Fruit fly (Drosophila melanogaster) whole organism, embryonic: Measurements from ENCODE around the gene CG8560.

Experiments used
- Aef1 ChIP-seq: fragments of 200-800 bp; sonication (Bioruptor generic); IDR thresholded peaks from 3 replicates; pipeline ENCODE4 v1.3.6; 2022; ENCODE audit warnings: missing biosample characterization, missing genetic modification characterization
- CG12299 ChIP-seq: fragments of 200-800 bp; sonication (Bioruptor generic); optimal IDR thresholded peaks from 2 replicates; lab custom pipeline; 2018; ENCODE audit warnings: missing biosample characterization, mild to moderate bottlenecking, missing genetic modification characterization
- CG1233 ChIP-seq: fragments of 200-800 bp; sonication (Bioruptor generic); optimal IDR thresholded peaks from 4 replicates; lab custom pipeline; 2018; ENCODE audit warnings: missing biosample characterization, mild to moderate bottlenecking, missing genetic modification characterization
- CG12744 ChIP-seq: fragments of 200-800 bp; sonication (Bioruptor generic); optimal IDR thresholded peaks from 2 replicates; lab custom pipeline; 2016; ENCODE audit warnings: missing biosample characterization, missing genetic modification characterization
- CG13123 ChIP-seq: fragments of 200-800 bp; sonication (Bioruptor generic); optimal IDR thresholded peaks from 2 replicates; lab custom pipeline; 2016; ENCODE audit warnings: missing biosample characterization, missing genetic modification characterization
- CG1792 ChIP-seq: fragments of 200-800 bp; sonication (Bioruptor generic); optimal IDR thresholded peaks from 2 replicates; lab custom pipeline; 2016; ENCODE audit warnings: missing biosample characterization, missing genetic modification characterization
- CG18262 ChIP-seq: fragments of 200-800 bp; optimal IDR thresholded peaks from 3 replicates; lab custom pipeline; 2019; ENCODE audit warnings: missing biosample characterization, mild to moderate bottlenecking, missing genetic modification characterization, moderate library complexity
- CG18599 ChIP-seq: fragments of 200-800 bp; sonication (Bioruptor generic); optimal IDR thresholded peaks from 3 replicates; lab custom pipeline; 2017; ENCODE audit warnings: missing biosample characterization, missing genetic modification characterization, mild to moderate bottlenecking, moderate library complexity, missing genetic modification reagents
- CG18619 ChIP-seq: fragments of 200-800 bp; sonication (Bioruptor generic); optimal IDR thresholded peaks from 3 replicates; lab custom pipeline; 2017; ENCODE audit warnings: missing biosample characterization, mild to moderate bottlenecking, missing genetic modification characterization
- CG2875 ChIP-seq: fragments of 200-800 bp; sonication (Bioruptor generic); optimal IDR thresholded peaks from 2 replicates; lab custom pipeline; 2017; ENCODE audit warnings: missing biosample characterization, mild to moderate bottlenecking, missing genetic modification characterization, missing genetic modification reagents
- CG30403 ChIP-seq: fragments of 200-800 bp; sonication (Bioruptor generic); optimal IDR thresholded peaks from 3 replicates; lab custom pipeline; 2016; ENCODE audit warnings: missing biosample characterization, missing genetic modification characterization
- CG34224 ChIP-seq: fragments of 200-800 bp; sonication (Bioruptor generic); IDR thresholded peaks from 3 replicates; pipeline ENCODE4 v1.3.6; 2022; ENCODE audit warnings: missing biosample characterization, missing genetic modification characterization; ENCODE audit not compliant: partially characterized antibody
- CG34376 ChIP-seq: fragments of 200-800 bp; sonication (Bioruptor generic); optimal IDR thresholded peaks from 2 replicates; lab custom pipeline; 2018; ENCODE audit warnings: missing biosample characterization, mild to moderate bottlenecking, missing genetic modification characterization
- CG4854 ChIP-seq: fragments of 200-800 bp; sonication (Bioruptor generic); optimal IDR thresholded peaks from 2 replicates; lab custom pipeline; 2016; ENCODE audit warnings: missing biosample characterization, missing genetic modification characterization, inconsistent platforms
- CG5953 ChIP-seq: fragments of 200-800 bp; sonication (Bioruptor generic); IDR thresholded peaks from 2 replicates; pipeline ENCODE4 v1.3.6; 2022; ENCODE audit warnings: missing biosample characterization, missing genetic modification characterization
- CG7786 ChIP-seq: fragments of 200-800 bp; sonication (Bioruptor generic); optimal IDR thresholded peaks from 2 replicates; lab custom pipeline; 2016; ENCODE audit warnings: missing biosample characterization, missing genetic modification characterization
- CG8478 ChIP-seq: fragments of >200 bp; optimal IDR thresholded peaks from 2 replicates; lab custom pipeline; 2018
- CkIIα-i1 ChIP-seq: fragments of 200-800 bp; sonication (Bioruptor generic); IDR thresholded peaks from 2 replicates; pipeline ENCODE4 v1.3.6; 2022; ENCODE audit warnings: missing biosample characterization, missing genetic modification characterization
- D19B ChIP-seq: fragments of 200-800 bp; sonication (Bioruptor generic); optimal IDR thresholded peaks from 2 replicates; lab custom pipeline; 2017; ENCODE audit warnings: missing biosample characterization, mild to moderate bottlenecking, missing genetic modification characterization
- Hsf ChIP-seq: fragments of 200-800 bp; sonication (Bioruptor generic); optimal IDR thresholded peaks from 3 replicates; lab custom pipeline; 2016; ENCODE audit warnings: missing biosample characterization, missing genetic modification characterization
- Lhr ChIP-seq: fragments of 200-800 bp; sonication (Bioruptor generic); optimal IDR thresholded peaks from 3 replicates; lab custom pipeline; 2017; ENCODE audit warnings: mild to moderate bottlenecking, missing biosample characterization, missing genetic modification reagents, missing genetic modification characterization
- Lpt ChIP-seq: fragments of >200 bp; optimal IDR thresholded peaks from 2 replicates; lab custom pipeline; 2018; ENCODE audit warnings: missing biosample characterization, missing genetic modification characterization
- Med ChIP-seq: fragments of 200-800 bp; sonication (Bioruptor generic); peaks from one replicate; lab custom pipeline; 2016; ENCODE audit warnings: missing biosample characterization, missing genetic modification characterization, mild to moderate bottlenecking, inconsistent platforms, moderate library complexity
- Myb ChIP-seq: fragments of 200-800 bp; sonication (Bioruptor generic); optimal IDR thresholded peaks from 2 replicates; lab custom pipeline; 2016; ENCODE audit warnings: missing biosample characterization, missing genetic modification characterization
- NFAT ChIP-seq: fragments of 200-800 bp; sonication (Bioruptor generic); IDR thresholded peaks from 2 replicates; pipeline ENCODE4 v1.3.6; 2022; ENCODE audit warnings: missing biosample characterization, missing genetic modification characterization
- Nf-YA ChIP-seq: fragments of 200-800 bp; sonication (Bioruptor generic); IDR thresholded peaks from 2 replicates; pipeline ENCODE4 v1.3.6; 2022; ENCODE audit warnings: missing biosample characterization, missing genetic modification characterization
- Oaz ChIP-seq: fragments of 200-800 bp; sonication (Bioruptor generic); IDR thresholded peaks from 2 replicates; pipeline ENCODE4 v1.3.6; 2022; ENCODE audit warnings: missing biosample characterization, missing genetic modification characterization
- Ptx1 ChIP-seq: fragments of 200-800 bp; sonication (Bioruptor generic); IDR thresholded peaks from 2 replicates; pipeline ENCODE4 v1.3.6; 2022; ENCODE audit warnings: missing biosample characterization, missing genetic modification characterization
- Spps ChIP-seq: fragments of 200-800 bp; sonication (Bioruptor generic); optimal IDR thresholded peaks from 2 replicates; lab custom pipeline; 2018; ENCODE audit warnings: missing biosample characterization, mild to moderate bottlenecking, missing genetic modification characterization
- Ssrp ChIP-seq: fragments of 200-800 bp; sonication (Bioruptor generic); optimal IDR thresholded peaks from 2 replicates; lab custom pipeline; 2018; ENCODE audit warnings: missing biosample characterization, mild to moderate bottlenecking, missing genetic modification characterization, moderate library complexity
- Vsx1 ChIP-seq: fragments of 200-800 bp; sonication (Bioruptor generic); optimal IDR thresholded peaks from 2 replicates; lab custom pipeline; 2017; ENCODE audit warnings: missing biosample characterization, mild to moderate bottlenecking, missing genetic modification characterization, missing genetic modification reagents
- ara ChIP-seq: fragments of 200-800 bp; sonication (Bioruptor generic); IDR thresholded peaks from 2 replicates; pipeline ENCODE4 v1.3.6; 2022; ENCODE audit warnings: missing biosample characterization, missing genetic modification characterization
- br ChIP-seq: fragments of >200 bp; optimal IDR thresholded peaks from 2 replicates; lab custom pipeline; 2017
- cas ChIP-seq: fragments of 200-800 bp; sonication (Bioruptor generic); IDR thresholded peaks from 2 replicates; pipeline ENCODE4 v1.3.6; 2022; ENCODE audit warnings: missing biosample characterization, missing genetic modification characterization
- da ChIP-seq: fragments of 200-800 bp; sonication (Bioruptor generic); optimal IDR thresholded peaks from 2 replicates; lab custom pipeline; 2016; ENCODE audit warnings: missing biosample characterization, missing genetic modification characterization
- dm ChIP-seq: fragments of 200-800 bp; sonication (Bioruptor generic); optimal IDR thresholded peaks from 3 replicates; lab custom pipeline; 2016; ENCODE audit warnings: missing biosample characterization, missing genetic modification characterization
- dmrt11E ChIP-seq: fragments of 200-800 bp; sonication (Bioruptor generic); optimal IDR thresholded peaks from 3 replicates; lab custom pipeline; 2018; ENCODE audit warnings: missing biosample characterization, mild to moderate bottlenecking, missing genetic modification characterization, moderate library complexity
- fd102C ChIP-seq: fragments of 200-800 bp; sonication (Bioruptor generic); optimal IDR thresholded peaks from 2 replicates; lab custom pipeline; 2018; ENCODE audit warnings: missing biosample characterization, mild to moderate bottlenecking, missing genetic modification characterization, moderate library complexity
- gro ChIP-seq: fragments of 200-800 bp; sonication (Bioruptor generic); optimal IDR thresholded peaks from 2 replicates; lab custom pipeline; 2016; ENCODE audit warnings: missing biosample characterization, missing genetic modification characterization
- ham ChIP-seq: fragments of 200-800 bp; sonication (Bioruptor generic); IDR thresholded peaks from 2 replicates; pipeline ENCODE4 v1.3.6; 2022; ENCODE audit warnings: missing biosample characterization, missing genetic modification characterization
- jigr1 ChIP-seq: fragments of 200-800 bp; sonication (Bioruptor generic); IDR thresholded peaks from 3 replicates; pipeline ENCODE4 v1.3.6; 2022; ENCODE audit warnings: missing biosample characterization, missing genetic modification characterization
- kay ChIP-seq: fragments of 200-800 bp; sonication (Bioruptor generic); optimal IDR thresholded peaks from 2 replicates; lab custom pipeline; 2016; ENCODE audit warnings: missing biosample characterization, missing genetic modification characterization
- ken ChIP-seq: fragments of 200-800 bp; sonication (Bioruptor generic); IDR thresholded peaks from 3 replicates; pipeline ENCODE4 v1.3.6; 2022; ENCODE audit warnings: missing biosample characterization, missing genetic modification characterization
- mam ChIP-seq: fragments of 200-800 bp; sonication (Bioruptor generic); optimal IDR thresholded peaks from 3 replicates; lab custom pipeline; 2016; ENCODE audit warnings: missing biosample characterization, missing genetic modification characterization
- pita ChIP-seq: fragments of 200-800 bp; sonication (Bioruptor generic); optimal IDR thresholded peaks from 2 replicates; lab custom pipeline; 2017; ENCODE audit warnings: missing biosample characterization, mild to moderate bottlenecking, missing genetic modification characterization
- sisA ChIP-seq: fragments of 200-800 bp; sonication (Bioruptor generic); IDR thresholded peaks from 2 replicates; pipeline ENCODE4 v1.3.6; 2022; ENCODE audit warnings: missing biosample characterization, missing genetic modification characterization
- sqz ChIP-seq: fragments of 200-800 bp; sonication (Bioruptor generic); optimal IDR thresholded peaks from 3 replicates; lab custom pipeline; 2018; ENCODE audit warnings: missing biosample characterization, mild to moderate bottlenecking, missing genetic modification characterization
- tll ChIP-seq, 2 experiments: fragments of 200-800 bp in 1 of 2; fragments of >200 bp in 1 of 2; sonication (Bioruptor generic) in 1 of 2; optimal IDR thresholded peaks; 2 replicates each; lab custom pipeline; 2017 to 2019; ENCODE audit warnings: missing biosample characterization in 2 of 2, missing genetic modification characterization in 2 of 2, mild to moderate bottlenecking in 1 of 2, moderate library complexity in 1 of 2
- trh ChIP-seq: fragments of 200-800 bp; sonication (Bioruptor generic); optimal IDR thresholded peaks from 2 replicates; lab custom pipeline; 2016; ENCODE audit warnings: missing biosample characterization, missing genetic modification characterization
- unpg ChIP-seq: fragments of 200-800 bp; sonication (Bioruptor generic); optimal IDR thresholded peaks from 3 replicates; lab custom pipeline; 2018; ENCODE audit warnings: missing biosample characterization, mild to moderate bottlenecking, missing genetic modification characterization, moderate library complexity
- zen2 ChIP-seq: fragments of 200-800 bp; sonication (Bioruptor generic); IDR thresholded peaks from 3 replicates; pipeline ENCODE4 v1.3.6; 2022; ENCODE audit warnings: missing biosample characterization, missing genetic modification characterization; ENCODE audit not compliant: partially characterized antibody

The CG8560 gene

dm6 chr3L:7381359-7381976, 22.5 kb downstream of the CG8560 start, which contains the start of the genes SMSr and smid (continued):
- peak; percentile 68 for TF ChIP-seq Hsf (GFP tag; lab: Kevin White, UChicago)
- TF ChIP-seq tll (GFP tag; optimal IDR thresholded peaks at IDR 0.05; lab: Kevin White, UChicago), result peak; percentile 80 to 96
- TF ChIP-seq Med (GFP tag; lab: Kevin White, UChicago), result peak; percentile 83
- peak; percentile 66 for TF ChIP-seq mam (GFP tag; lab: Kevin White, UChicago)
- TF ChIP-seq kay (GFP tag; lab: Kevin White, UChicago), result peak; percentile 8
- TF ChIP-seq CG5953 (GFP tag; lab: Robert Waterston, UW), result no peak
- no peak for TF ChIP-seq CG12299 (tag; lab: Kevin White, UChicago)
- TF ChIP-seq CG34224 (GFP tag; lab: Robert Waterston, UW), result peak; percentile 71
- TF ChIP-seq CG34376 (GFP tag; lab: Kevin White, UChicago), result peak; percentile 57
- peak; percentile 59 for TF ChIP-seq Ssrp
- no peak for TF ChIP-seq fd102C (GFP tag; lab: Kevin White, UChicago)
- TF ChIP-seq Lpt (GFP tag; lab: Kevin White, UChicago), result no peak
- peak; percentile 52 for TF ChIP-seq CG4854 (GFP tag; lab: Kevin White, UChicago)
- TF ChIP-seq jigr1 (GFP tag; lab: Robert Waterston, UW), result no peak
- no peak for TF ChIP-seq CkIIα-i1 (GFP tag; lab: Robert Waterston, UW)
- peak; percentile 67 for TF ChIP-seq CG18599
- TF ChIP-seq Vsx1 (GFP tag; lab: Kevin White, UChicago), result peak; percentile 26
- no peak for TF ChIP-seq CG1792
- peak; percentile 24 for TF ChIP-seq Myb (GFP tag; lab: Kevin White, UChicago)
- TF ChIP-seq CG30403 (GFP tag; lab: Kevin White, UChicago), result peak; percentile 79
- TF ChIP-seq ham (GFP tag; lab: Robert Waterston, UW), result no peak
- TF ChIP-seq D19B (GFP tag; lab: Kevin White, UChicago), result peak; percentile 6
- TF ChIP-seq CG18619 (GFP tag; lab: Kevin White, UChicago), result peak; percentile 48
- TF ChIP-seq CG13123 (GFP tag; lab: Kevin White, UChicago), result peak; percentile 23
- TF ChIP-seq CG18262 (tag; lab: Kevin White, UChicago), result peak; percentile 67
- TF ChIP-seq CG12744 (GFP tag; lab: Kevin White, UChicago), result no peak
- TF ChIP-seq br (lab: Kevin White, UChicago), result no peak
- peak; percentile 66 for TF ChIP-seq Aef1 (GFP tag; lab: Robert Waterston, UW)
- TF ChIP-seq Lhr, result no peak
- 0 out of 2 replicates have a peak, but pooled peaks have one; percentile 44 for TF ChIP-seq ara (GFP tag; lab: Robert Waterston, UW)
- peak; percentile 49 for TF ChIP-seq dm (GFP tag; lab: Kevin White, UChicago)
- TF ChIP-seq Ptx1 (GFP tag; lab: Robert Waterston, UW), result peak; percentile 71
- 0 out of 2 replicates have a peak, but pooled peaks have one; percentile 27 for TF ChIP-seq Nf-YA (GFP tag; lab: Robert Waterston, UW)
- TF ChIP-seq unpg (GFP tag; lab: Kevin White, UChicago), result no peak
- TF ChIP-seq gro (GFP tag; lab: Kevin White, UChicago), result no peak
- TF ChIP-seq sisA, result peak; percentile 48; the same call in 1 of the 2 replicates
- TF ChIP-seq Oaz (GFP tag; lab: Robert Waterston, UW), result no peak
- no peak for TF ChIP-seq da
- no peak for TF ChIP-seq trh (GFP tag; lab: Kevin White, UChicago)
- no peak for TF ChIP-seq CG8478 (lab: Kevin White, UChicago)
- TF ChIP-seq ken (GFP tag; lab: Robert Waterston, UW), result 0 out of 3 replicates have a peak, but pooled peaks have one; percentile 55
- TF ChIP-seq zen2 (GFP tag; lab: Robert Waterston, UW), result peak; percentile 53; the same call in 2 of the 3 replicates
- TF ChIP-seq sqz (GFP tag; lab: Kevin White, UChicago), result peak; percentile 25
- TF ChIP-seq CG1233 (GFP tag; lab: Kevin White, UChicago), result no peak
- peak; percentile 8 for TF ChIP-seq Spps
- no peak for TF ChIP-seq CG2875 (GFP tag; lab: Kevin White, UChicago)
- TF ChIP-seq cas (GFP tag; lab: Robert Waterston, UW), result no peak
- TF ChIP-seq pita (GFP tag; lab: Kevin White, UChicago), result no peak
- TF ChIP-seq CG7786 (GFP tag; lab: Kevin White, UChicago), result peak; percentile 33
- TF ChIP-seq dmrt11E (tag; lab: Kevin White, UChicago), result peak; percentile 70
- no peak for TF ChIP-seq NFAT (GFP tag; lab: Robert Waterston, UW)
